Fruit fly (Drosophila melanogaster) Kc167 (cell line): Measurements from ENCODE around the gene Lrp4.

Experiments used
- Sin3A ChIP-seq: fragments of >200 bp; optimal IDR thresholded peaks from 2 replicates; lab custom pipeline; 2018; ENCODE audit warnings: missing external identifiers
- insv ChIP-seq: fragments of >200 bp; optimal IDR thresholded peaks from 3 replicates; lab custom pipeline; 2018; ENCODE audit warnings: missing external identifiers
- psq ChIP-seq: fragments of >200 bp; optimal IDR thresholded peaks from 2 replicates; lab custom pipeline; 2017; ENCODE audit warnings: missing external identifiers
- ttk ChIP-seq: sonication (Bioruptor generic); optimal IDR thresholded peaks from 2 replicates; lab custom pipeline; 2017; ENCODE audit warnings: missing external identifiers

dm6 chrX:15940956-15941246 lies 30.2 kb downstream of the Lrp4 start, which contains the start of gene CG8924:
- TF ChIP-seq psq (lab: Kevin White, UChicago), result no peak
- no peak for TF ChIP-seq Sin3A
- no peak for TF ChIP-seq insv (lab: Kevin White, UChicago)
- no peak for TF ChIP-seq ttk (lab: Kevin White, UChicago)
